Worm (Caenorhabditis elegans) whole organism, late embryonic: ENCODE data around the gene grsp-3.

Source experiments
- K09A11.1 ChIP-seq: sonication (generic microtip); optimal IDR thresholded peaks from 2 replicates; lab custom pipeline; 2017; ENCODE audit warnings: antibody characterized with exemption, mild to moderate bottlenecking, missing genetic modification characterization, missing compliant biosample characterization; ENCODE audit not compliant: insufficient read depth
- ceh-9 ChIP-seq: sonication (generic microtip); optimal IDR thresholded peaks from 2 replicates; lab custom pipeline; 2016; ENCODE audit warnings: mild to moderate bottlenecking, missing genetic modification characterization, inconsistent platforms, missing compliant biosample characterization
- ets-4 ChIP-seq: sonication (generic microtip); optimal IDR thresholded peaks from 2 replicates; lab custom pipeline; 2016; ENCODE audit warnings: missing genetic modification characterization, missing compliant biosample characterization
- madf-2 ChIP-seq: sonication (generic microtip); optimal IDR thresholded peaks from 2 replicates; lab custom pipeline; 2017; ENCODE audit warnings: missing genetic modification characterization, missing compliant biosample characterization
- pros-1 ChIP-seq: fragments of 150-350 bp; optimal IDR thresholded peaks from 2 replicates; lab custom pipeline; 2014; ENCODE audit warnings: missing biosample characterization, missing genetic modification reagents, missing genetic modification characterization
- ztf-16 ChIP-seq: sonication (generic microtip); optimal IDR thresholded peaks from 2 replicates; lab custom pipeline; 2017; ENCODE audit warnings: missing genetic modification characterization, missing compliant biosample characterization

DNA sequence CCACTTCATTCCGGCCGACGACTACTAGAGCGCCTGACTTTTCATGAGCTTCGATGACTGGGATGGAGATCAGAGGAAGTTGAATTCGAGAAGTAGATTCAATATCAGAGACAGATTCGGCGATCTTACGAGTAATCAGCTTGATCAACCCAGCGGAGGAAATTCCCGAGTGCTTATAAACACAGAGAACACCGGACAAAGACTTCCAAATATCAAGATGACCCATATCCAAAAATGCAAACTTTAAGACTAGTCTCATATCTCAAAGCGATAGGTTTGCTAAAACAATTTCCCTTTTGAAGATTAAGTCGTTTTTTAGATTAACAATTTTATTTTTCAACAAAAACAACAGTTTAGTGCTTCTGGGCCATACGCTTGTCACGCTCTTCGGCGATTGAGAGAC lies 48.3 kb downstream of the grsp-3 start, which contains the start of gene Y43B11AR.3:
- TF ChIP-seq ceh-9 (tag; lab: Kevin White, UChicago) (no peak), pros-1 (tag; lab: Kevin White, UChicago) (no peak), K09A11.1 (no peak), ets-4 (tag; lab: Kevin White, UChicago) (no peak), ztf-16 (no peak), madf-2 (tag; lab: Kevin White, UChicago) (no peak)
